Worm (Caenorhabditis elegans): Measurements from ENCODE around the gene K07F5.8.

DNA sequence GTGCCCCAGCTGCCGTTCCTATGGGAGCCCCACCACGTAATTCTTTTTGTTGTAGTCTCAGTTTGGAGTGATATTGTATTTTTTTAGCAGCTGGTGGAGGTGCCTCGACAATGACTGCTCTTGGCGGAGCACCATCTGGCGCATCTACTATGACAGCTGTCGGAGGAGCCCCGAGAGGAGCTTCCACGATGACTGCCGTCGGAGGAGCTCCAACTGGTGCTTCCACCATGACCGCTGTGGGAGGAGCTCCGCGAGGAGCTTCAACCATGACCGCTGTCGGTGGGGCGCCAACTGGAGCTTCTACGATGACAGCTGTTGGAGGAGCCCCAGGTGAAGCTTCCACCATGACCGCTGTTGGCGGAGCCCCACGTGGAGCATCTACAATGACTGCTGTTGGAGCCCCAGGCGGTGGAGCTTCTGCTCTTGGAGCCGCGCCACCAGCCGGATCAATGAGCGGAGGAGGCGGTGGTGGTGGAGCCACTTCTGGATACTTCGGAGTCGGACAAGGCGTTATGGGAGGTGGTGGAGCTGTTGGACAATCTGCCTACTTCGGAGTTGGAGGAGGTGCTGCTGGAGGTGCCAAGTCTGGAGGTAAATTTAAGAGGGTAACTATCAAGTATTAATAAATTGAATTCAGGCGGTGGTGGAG, 3.4 kb upstream of the K07F5.8 start:
- TF ChIP-seq nhr-77 (tag; optimal IDR thresholded peaks at IDR 0.05) (no peak), pha-4 (tag; optimal IDR thresholded peaks at IDR 0.05) (no peak), elt-3 (tag; optimal IDR thresholded peaks at IDR 0.05) (no peak), ceh-28 (tag; optimal IDR thresholded peaks at IDR 0.05) (no peak), ceh-9 (tag; optimal IDR thresholded peaks at IDR 0.05) (no peak)
